Fruit fly (Drosophila melanogaster): ENCODE measurements around the gene CG13928.

DNA sequence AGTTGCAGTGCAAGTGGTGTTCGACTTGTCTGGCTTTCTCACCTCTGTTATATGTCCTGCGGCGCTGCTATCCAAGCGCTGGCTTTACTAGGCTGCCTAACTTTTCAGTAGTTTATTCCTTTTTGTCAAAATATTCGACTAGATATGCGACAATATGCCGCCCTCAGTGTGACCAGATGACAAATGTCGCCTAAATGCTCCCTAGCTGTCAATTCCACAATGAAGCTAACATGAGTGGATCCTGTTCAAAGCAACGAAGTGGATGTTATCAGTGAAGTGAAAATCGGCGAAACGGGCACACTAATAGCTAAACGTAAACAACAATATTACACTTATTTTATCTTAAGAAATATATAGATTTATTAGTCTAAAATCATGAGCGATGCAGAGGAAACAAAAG is 36.7 kb upstream of the CG13928 start, which contains the start of the genes Srrm234 and CG7974:
- no peak for TF ChIP-seq pan (optimal IDR thresholded peaks at IDR 0.05)
- no peak for TF ChIP-seq psq (optimal IDR thresholded peaks at IDR 0.05)
- TF ChIP-seq CG8478 (optimal IDR thresholded peaks at IDR 0.05) = no peak
- TF ChIP-seq Dll (optimal IDR thresholded peaks at IDR 0.05) = no peak
- no peak for TF ChIP-seq EcR (GFP tag; optimal IDR thresholded peaks at IDR 0.05)
- TF ChIP-seq usp (GFP tag; optimal IDR thresholded peaks at IDR 0.05) = no peak

Measured in whole organism.